Fruit fly (Drosophila melanogaster) whole organism, embryonic: ENCODE data around the gene cpx.

Experiments
- Bgb ChIP-seq: fragments of 200-800 bp; sonication (Bioruptor generic); IDR thresholded peaks from 2 replicates; pipeline ENCODE4 v1.3.6; 2022; ENCODE audit warnings: missing biosample characterization, missing genetic modification characterization; ENCODE audit not compliant: partially characterized antibody
- CG10431 ChIP-seq: fragments of 200-800 bp; sonication (Bioruptor generic); optimal IDR thresholded peaks from 3 replicates; lab custom pipeline; 2018; ENCODE audit warnings: missing biosample characterization, mild to moderate bottlenecking, missing genetic modification characterization
- CG11696 ChIP-seq: fragments of 200-800 bp; sonication (Bioruptor generic); IDR thresholded peaks from 2 replicates; pipeline ENCODE4 v1.3.6; 2022; ENCODE audit warnings: missing biosample characterization, missing genetic modification characterization
- CG12155 ChIP-seq: fragments of 200-800 bp; sonication (Bioruptor generic); optimal IDR thresholded peaks from 3 replicates; lab custom pipeline; 2016; ENCODE audit warnings: missing biosample characterization, missing genetic modification characterization
- CG1233 ChIP-seq: fragments of 200-800 bp; sonication (Bioruptor generic); optimal IDR thresholded peaks from 4 replicates; lab custom pipeline; 2018; ENCODE audit warnings: missing biosample characterization, mild to moderate bottlenecking, missing genetic modification characterization
- CG13624 ChIP-seq: fragments of 200-800 bp; sonication (Bioruptor generic); optimal IDR thresholded peaks from 2 replicates; lab custom pipeline; 2016; ENCODE audit warnings: missing biosample characterization, missing genetic modification characterization
- CG15601 ChIP-seq: fragments of 200-800 bp; sonication (Bioruptor generic); optimal IDR thresholded peaks from 3 replicates; lab custom pipeline; 2019; ENCODE audit warnings: missing biosample characterization, mild to moderate bottlenecking, missing genetic modification characterization, moderate library complexity
- CG1603 ChIP-seq: fragments of 200-800 bp; sonication (Bioruptor generic); optimal IDR thresholded peaks from 2 replicates; lab custom pipeline; 2019; ENCODE audit warnings: missing biosample characterization, mild to moderate bottlenecking, missing genetic modification characterization, moderate library complexity
- CG1647 ChIP-seq: fragments of 200-800 bp; sonication (Bioruptor generic); optimal IDR thresholded peaks from 3 replicates; lab custom pipeline; 2016; ENCODE audit warnings: missing biosample characterization, missing genetic modification characterization
- CG17829 ChIP-seq: fragments of 200-800 bp; optimal IDR thresholded peaks from 2 replicates; lab custom pipeline; 2019; ENCODE audit warnings: missing biosample characterization, mild to moderate bottlenecking, missing genetic modification characterization, moderate library complexity
- CG2116 ChIP-seq: fragments of 200-800 bp; sonication (Bioruptor generic); optimal IDR thresholded peaks from 3 replicates; lab custom pipeline; 2018; ENCODE audit warnings: missing biosample characterization, mild to moderate bottlenecking, missing genetic modification characterization
- CG30020 ChIP-seq: fragments of 200-800 bp; optimal IDR thresholded peaks from 2 replicates; lab custom pipeline; 2019; ENCODE audit warnings: missing biosample characterization, mild to moderate bottlenecking, missing genetic modification characterization, moderate library complexity
- CG3163 ChIP-seq: fragments of 200-800 bp; sonication (Bioruptor generic); optimal IDR thresholded peaks from 3 replicates; lab custom pipeline; 2016; ENCODE audit warnings: missing biosample characterization, missing genetic modification characterization
- CG34376 ChIP-seq: fragments of 200-800 bp; sonication (Bioruptor generic); optimal IDR thresholded peaks from 2 replicates; lab custom pipeline; 2018; ENCODE audit warnings: missing biosample characterization, mild to moderate bottlenecking, missing genetic modification characterization
- CG3847 ChIP-seq: fragments of 200-800 bp; sonication (Bioruptor generic); IDR thresholded peaks from 2 replicates; pipeline ENCODE4 v1.3.6; 2022; ENCODE audit warnings: missing biosample characterization, missing genetic modification characterization
- CG4617 ChIP-seq: fragments of 200-800 bp; sonication (Bioruptor generic); optimal IDR thresholded peaks from 3 replicates; lab custom pipeline; 2016; ENCODE audit warnings: missing biosample characterization, missing genetic modification characterization, borderline replicate concordance
- CG5953 ChIP-seq: fragments of 200-800 bp; sonication (Bioruptor generic); IDR thresholded peaks from 2 replicates; pipeline ENCODE4 v1.3.6; 2022; ENCODE audit warnings: missing biosample characterization, missing genetic modification characterization
- CG6813 ChIP-seq: fragments of 200-800 bp; sonication (Bioruptor generic); optimal IDR thresholded peaks from 2 replicates; lab custom pipeline; 2017; ENCODE audit warnings: missing biosample characterization, missing genetic modification characterization, mild to moderate bottlenecking, moderate library complexity, missing genetic modification reagents
- CG8089 ChIP-seq: fragments of 200-800 bp; sonication (Bioruptor generic); optimal IDR thresholded peaks from 3 replicates; lab custom pipeline; 2016; ENCODE audit warnings: missing biosample characterization, missing genetic modification characterization
- CG9437 ChIP-seq: fragments of 200-800 bp; sonication (Bioruptor generic); optimal IDR thresholded peaks from 2 replicates; lab custom pipeline; 2018; ENCODE audit warnings: missing biosample characterization, mild to moderate bottlenecking, missing genetic modification characterization
- D ChIP-seq, 2 experiments: fragments of 200-800 bp in 1 of 2; fragments of >200 bp in 1 of 2; sonication (Bioruptor generic) in 1 of 2; optimal IDR thresholded peaks; 2 replicates in 1 of 2; 3 replicates in 1 of 2; lab custom pipeline; 2017; ENCODE audit warnings: mild to moderate bottlenecking in 1 of 2, missing biosample characterization in 1 of 2, missing genetic modification characterization in 1 of 2, missing genetic modification reagents in 1 of 2
- Doc3 ChIP-seq: fragments of 200-800 bp; sonication (Bioruptor generic); IDR thresholded peaks from 3 replicates; pipeline ENCODE4 v1.3.6; 2022; ENCODE audit warnings: missing biosample characterization, missing genetic modification characterization; ENCODE audit not compliant: partially characterized antibody
- Dp ChIP-seq: fragments of 200-800 bp; sonication (Bioruptor generic); optimal IDR thresholded peaks from 2 replicates; lab custom pipeline; 2018; ENCODE audit warnings: missing biosample characterization, mild to moderate bottlenecking, missing genetic modification characterization, moderate library complexity
- E2f1 ChIP-seq: fragments of 200-800 bp; sonication (Bioruptor generic); IDR thresholded peaks from 2 replicates; pipeline ENCODE4 v1.3.6; 2022; ENCODE audit warnings: missing biosample characterization, missing genetic modification characterization
- E2f2 ChIP-seq: fragments of 200-800 bp; sonication (Bioruptor generic); IDR thresholded peaks from 2 replicates; pipeline ENCODE4 v1.3.6; 2022; ENCODE audit warnings: missing biosample characterization, missing genetic modification characterization
- Fer2 ChIP-seq: fragments of 200-800 bp; sonication (Bioruptor generic); optimal IDR thresholded peaks from 2 replicates; lab custom pipeline; 2018; ENCODE audit warnings: missing biosample characterization, mild to moderate bottlenecking, missing genetic modification characterization, moderate library complexity
- Jarid2 ChIP-seq: fragments of 200-800 bp; sonication (Bioruptor generic); optimal IDR thresholded peaks from 3 replicates; lab custom pipeline; 2017; ENCODE audit warnings: mild to moderate bottlenecking, missing biosample characterization, missing genetic modification reagents, missing genetic modification characterization
- MBD-R2 ChIP-seq: fragments of 200-800 bp; sonication (Bioruptor generic); IDR thresholded peaks from 2 replicates; pipeline ENCODE4 v1.3.6; 2022; ENCODE audit warnings: missing biosample characterization, missing genetic modification characterization
- Nf-YC ChIP-seq: fragments of 200-800 bp; optimal IDR thresholded peaks from 3 replicates; lab custom pipeline; 2019; ENCODE audit warnings: missing biosample characterization, mild to moderate bottlenecking, missing genetic modification characterization, moderate library complexity
- Pdp1 ChIP-seq, 2 experiments: fragments of 200-800 bp; sonication (Bioruptor generic); optimal IDR thresholded peaks; 3 replicates each; lab custom pipeline; 2016; ENCODE audit warnings: missing biosample characterization in 2 of 2, missing genetic modification characterization in 2 of 2, mild to moderate bottlenecking in 1 of 2, moderate library complexity in 1 of 2
- Sin3A ChIP-seq: fragments of >200 bp; optimal IDR thresholded peaks from 2 replicates; lab custom pipeline; 2018
- Xrp1 ChIP-seq: fragments of 200-800 bp; sonication (Bioruptor generic); IDR thresholded peaks from 2 replicates; pipeline ENCODE4 v1.3.6; 2022; ENCODE audit warnings: missing biosample characterization, missing genetic modification characterization
- ato ChIP-seq: fragments of 200-800 bp; sonication (Bioruptor generic); IDR thresholded peaks from 2 replicates; pipeline ENCODE4 v1.3.6; 2022; ENCODE audit warnings: missing biosample characterization, missing genetic modification characterization; ENCODE audit not compliant: partially characterized antibody
- dmrt11E ChIP-seq: fragments of 200-800 bp; sonication (Bioruptor generic); optimal IDR thresholded peaks from 3 replicates; lab custom pipeline; 2018; ENCODE audit warnings: missing biosample characterization, mild to moderate bottlenecking, missing genetic modification characterization, moderate library complexity
- dpn ChIP-seq, 2 experiments: fragments of 200-800 bp; sonication (Bioruptor generic); optimal IDR thresholded peaks; 3 replicates each; lab custom pipeline; 2016; ENCODE audit warnings: missing biosample characterization in 2 of 2, missing genetic modification characterization in 2 of 2
- eyg ChIP-seq: fragments of 200-800 bp; sonication (Bioruptor generic); optimal IDR thresholded peaks from 3 replicates; lab custom pipeline; 2016; ENCODE audit warnings: missing biosample characterization, missing genetic modification characterization
- hkb ChIP-seq, 2 experiments: fragments of 200-800 bp in 1 of 2; fragments of >200 bp in 1 of 2; sonication (Bioruptor generic) in 1 of 2; IDR thresholded peaks in 1 of 2; optimal IDR thresholded peaks in 1 of 2; 2 replicates each; pipeline versions ENCODE4 v1.3.6 to Lab custom; 2017 to 2022; ENCODE audit warnings: missing biosample characterization in 1 of 2, missing genetic modification characterization in 1 of 2
- mld ChIP-seq: fragments of 200-800 bp; sonication (Bioruptor generic); IDR thresholded peaks from 3 replicates; pipeline ENCODE4 v1.3.6; 2022; ENCODE audit warnings: missing biosample characterization, missing genetic modification characterization; ENCODE audit not compliant: partially characterized antibody
- nerfin-1 ChIP-seq: fragments of 200-800 bp; sonication (Bioruptor generic); optimal IDR thresholded peaks from 3 replicates; lab custom pipeline; 2019; ENCODE audit warnings: missing biosample characterization, mild to moderate bottlenecking, missing genetic modification characterization, moderate library complexity
- nmo ChIP-seq: fragments of 200-800 bp; sonication (Bioruptor generic); optimal IDR thresholded peaks from 2 replicates; lab custom pipeline; 2018; ENCODE audit warnings: missing biosample characterization, mild to moderate bottlenecking, missing genetic modification characterization, moderate library complexity
- phol ChIP-seq: fragments of 200-800 bp; sonication (Bioruptor generic); optimal IDR thresholded peaks from 3 replicates; lab custom pipeline; 2018; ENCODE audit warnings: missing biosample characterization, mild to moderate bottlenecking, missing genetic modification characterization, moderate library complexity
- pros ChIP-seq: fragments of 200-800 bp; sonication (Bioruptor generic); optimal IDR thresholded peaks from 3 replicates; lab custom pipeline; 2019; ENCODE audit warnings: missing biosample characterization, mild to moderate bottlenecking, missing genetic modification characterization, moderate library complexity
- psq ChIP-seq: fragments of 200-800 bp; sonication (Bioruptor generic); optimal IDR thresholded peaks from 2 replicates; lab custom pipeline; 2017; ENCODE audit warnings: missing biosample characterization, missing genetic modification characterization
- pzg ChIP-seq: fragments of 200-800 bp; sonication (Bioruptor generic); optimal IDR thresholded peaks from 3 replicates; lab custom pipeline; 2018; ENCODE audit warnings: missing biosample characterization, mild to moderate bottlenecking, missing genetic modification characterization, moderate library complexity
- rib ChIP-seq: fragments of 200-800 bp; sonication (Bioruptor generic); IDR thresholded peaks from 2 replicates; pipeline ENCODE4 v1.3.6; 2022; ENCODE audit warnings: missing biosample characterization, missing genetic modification characterization
- row ChIP-seq: fragments of 200-800 bp; sonication (Bioruptor generic); IDR thresholded peaks from 3 replicates; pipeline ENCODE4 v1.3.6; 2022; ENCODE audit warnings: missing biosample characterization, missing genetic modification characterization
- sna ChIP-seq: fragments of 200-800 bp; sonication (Bioruptor generic); IDR thresholded peaks from 2 replicates; pipeline ENCODE4 v1.3.6; 2022; ENCODE audit warnings: missing biosample characterization, missing genetic modification characterization; ENCODE audit not compliant: partially characterized antibody
- vfl ChIP-seq: fragments of 200-800 bp; sonication (Bioruptor generic); optimal IDR thresholded peaks from 2 replicates; lab custom pipeline; 2016; ENCODE audit warnings: missing biosample characterization, missing genetic modification characterization

cpx gene

DNA sequence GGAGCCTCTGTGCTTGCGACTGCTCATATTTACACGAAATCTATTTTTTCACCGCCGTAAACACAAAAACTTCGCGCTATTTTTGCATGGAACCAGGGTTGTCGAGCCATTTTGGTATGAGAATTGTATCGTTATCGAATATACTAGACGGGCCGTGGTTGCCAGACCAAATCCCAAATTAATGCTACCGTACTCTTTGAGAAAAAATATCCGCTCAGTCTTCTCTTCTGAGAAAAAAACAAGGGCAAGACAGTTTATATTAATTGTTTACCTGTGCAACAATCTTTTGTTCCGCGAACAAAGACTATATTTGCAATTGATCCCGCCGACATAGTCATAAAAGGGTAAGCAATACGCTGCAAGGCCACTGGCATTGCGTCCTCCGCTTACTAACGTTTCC is 57.6 kb downstream of the cpx start, which contains the start of the genes Skp2 and CG1103 (continued):
- TF ChIP-seq pros (GFP tag; lab: Kevin White, UChicago), result peak; percentile 79
- TF ChIP-seq sna, result peak; percentile 21; the same call in 1 of the 2 replicates
- peak; percentile 54 for TF ChIP-seq Bgb (GFP tag; lab: Robert Waterston, UW)
- TF ChIP-seq rib, result 0 out of 2 replicates have a peak, but pooled peaks have one; percentile 51
- TF ChIP-seq CG9437 (GFP tag; lab: Kevin White, UChicago), result no peak
- no peak for TF ChIP-seq eyg (GFP tag; lab: Kevin White, UChicago)
- TF ChIP-seq CG15601 (tag; lab: Kevin White, UChicago), result peak; percentile 25
- TF ChIP-seq CG6813 (GFP tag; lab: Kevin White, UChicago), result no peak
- peak; percentile 49 for TF ChIP-seq Jarid2 (GFP tag; lab: Kevin White, UChicago)
- TF ChIP-seq nerfin-1 (tag; lab: Kevin White, UChicago), result peak; percentile 33
- TF ChIP-seq CG3847, result peak; percentile 75
- peak; percentile 43; the same call in 1 of the 2 replicates for TF ChIP-seq ato (GFP tag; lab: Robert Waterston, UW)
- TF ChIP-seq pzg (GFP tag; lab: Kevin White, UChicago), result peak; percentile 89
- TF ChIP-seq CG11696 (GFP tag; lab: Robert Waterston, UW), result no peak
- TF ChIP-seq mld (GFP tag; lab: Robert Waterston, UW), result 0 out of 3 replicates have a peak, but pooled peaks have one; percentile 46
- peak; percentile 73 for TF ChIP-seq CG10431 (GFP tag; lab: Kevin White, UChicago)
- TF ChIP-seq Dp (GFP tag; lab: Kevin White, UChicago), result peak; percentile 86
- peak; percentile 89 for TF ChIP-seq MBD-R2
- peak; percentile 27; the same call in 1 of the 2 replicates for TF ChIP-seq E2f1 (GFP tag; lab: Robert Waterston, UW)
- peak; percentile 36 for TF ChIP-seq Nf-YC (tag; lab: Kevin White, UChicago)
- no peak for TF ChIP-seq CG5953 (GFP tag; lab: Robert Waterston, UW)
- TF ChIP-seq CG1647, result no peak
- TF ChIP-seq nmo, result peak; percentile 37
- TF ChIP-seq dmrt11E, result no peak
- TF ChIP-seq vfl (GFP tag; lab: Kevin White, UChicago), result no peak
- peak; percentile 37 for TF ChIP-seq phol
- TF ChIP-seq CG13624, result peak; percentile 9
- TF ChIP-seq CG3163 (GFP tag; lab: Kevin White, UChicago), result peak; percentile 9
- TF ChIP-seq dpn (GFP tag; optimal IDR thresholded peaks at IDR 0.05; lab: Kevin White, UChicago), result peak; percentile 13 to 16
- no peak for TF ChIP-seq Xrp1 (GFP tag; lab: Robert Waterston, UW)
- TF ChIP-seq E2f2, result peak; percentile 91
- TF ChIP-seq CG4617 (GFP tag; lab: Kevin White, UChicago), result peak; percentile 72
- no peak for TF ChIP-seq CG8089 (GFP tag; lab: Kevin White, UChicago)
- peak; percentile 26 for TF ChIP-seq CG17829 (tag; lab: Kevin White, UChicago)
- no peak for TF ChIP-seq Fer2 (tag; lab: Kevin White, UChicago)
- peak; percentile 67 for TF ChIP-seq Sin3A (lab: Kevin White, UChicago)
- TF ChIP-seq hkb (optimal IDR thresholded peaks at IDR 0.05; lab: Kevin White, UChicago), result peak; percentile 49
- no peak; the same call in 1 of the 2 replicates for TF ChIP-seq hkb (GFP tag; IDR thresholded peaks at IDR 0.05; lab: Robert Waterston, UW)
- TF ChIP-seq CG12155, result no peak
- TF ChIP-seq Doc3 (GFP tag; lab: Robert Waterston, UW), result 0 out of 3 replicates have a peak, but pooled peaks have one; percentile 38
- peak; percentile 60 for TF ChIP-seq CG2116 (GFP tag; lab: Kevin White, UChicago)
- TF ChIP-seq psq (GFP tag; lab: Kevin White, UChicago), result no peak
- peak; percentile 11 for TF ChIP-seq CG1233 (GFP tag; lab: Kevin White, UChicago)
- TF ChIP-seq Pdp1 (GFP tag; optimal IDR thresholded peaks at IDR 0.05; lab: Kevin White, UChicago), result peak in 1 of 2 experiments; percentile 20
- TF ChIP-seq D (optimal IDR thresholded peaks at IDR 0.05; lab: Kevin White, UChicago), result peak; percentile 65
- no peak for TF ChIP-seq D (GFP tag; optimal IDR thresholded peaks at IDR 0.05; lab: Kevin White, UChicago)
- TF ChIP-seq CG1603 (tag; lab: Kevin White, UChicago), result peak; percentile 74
- peak; percentile 1 for TF ChIP-seq CG34376 (GFP tag; lab: Kevin White, UChicago)
- TF ChIP-seq CG30020 (tag; lab: Kevin White, UChicago), result peak; percentile 71
- TF ChIP-seq row, result peak; percentile 51; the same call in 1 of the 3 replicates
